Worm (Caenorhabditis elegans) whole organism, L2 larva: ENCODE data around the gene F14F3.4.
A peak's percentile ranks its signal among the peaks of the same experiment; 100 is the strongest.

Source experiments
- C34F6.9 ChIP-seq: fragments of 150-350 bp; optimal IDR thresholded peaks from 2 replicates; lab custom pipeline; 2014; ENCODE audit warnings: missing biosample characterization, missing genetic modification characterization
- R02D3.7 ChIP-seq: fragments of 150-350 bp; optimal IDR thresholded peaks from 2 replicates; lab custom pipeline; 2014; ENCODE audit warnings: missing biosample characterization, missing genetic modification characterization
- Y55F3AM.14 ChIP-seq: fragments of 200-800 bp; sonication (Bioruptor generic); optimal IDR thresholded peaks from 2 replicates; lab custom pipeline; 2018; ENCODE audit warnings: mild to moderate bottlenecking, missing genetic modification characterization, missing compliant biosample characterization
- aly-2 ChIP-seq: fragments of 150-350 bp; optimal IDR thresholded peaks from 2 replicates; lab custom pipeline; 2014; ENCODE audit warnings: missing biosample characterization, missing genetic modification characterization
- crh-2 ChIP-seq: sonication (generic microtip); optimal IDR thresholded peaks from 2 replicates; lab custom pipeline; 2017; ENCODE audit warnings: missing biosample characterization, missing genetic modification characterization
- dmd-4 ChIP-seq: sonication (generic microtip); optimal IDR thresholded peaks from 2 replicates; lab custom pipeline; 2017; ENCODE audit warnings: missing biosample characterization, missing genetic modification characterization
- fos-1 ChIP-seq: fragments of 150-350 bp; optimal IDR thresholded peaks from 2 replicates; lab custom pipeline; 2014; ENCODE audit warnings: missing biosample characterization, missing genetic modification characterization
- mdl-1 ChIP-seq, 2 experiments: fragments of 150-350 bp in 1 of 2; sonication (generic microtip) in 1 of 2; optimal IDR thresholded peaks; 2 replicates each; lab custom pipeline; 2017; ENCODE audit warnings: missing biosample characterization in 2 of 2, missing genetic modification characterization in 2 of 2
- nhr-11 ChIP-seq: fragments of 150-350 bp; optimal IDR thresholded peaks from 2 replicates; lab custom pipeline; 2014; ENCODE audit warnings: missing biosample characterization, missing genetic modification characterization
- nhr-12 ChIP-seq: fragments of 150-350 bp; optimal IDR thresholded peaks from 2 replicates; lab custom pipeline; 2014; ENCODE audit warnings: missing biosample characterization, missing genetic modification characterization
- nhr-21 ChIP-seq: fragments of 150-350 bp; optimal IDR thresholded peaks from 2 replicates; lab custom pipeline; 2014; ENCODE audit warnings: missing biosample characterization, missing genetic modification characterization
- peb-1 ChIP-seq: fragments of 150-350 bp; optimal IDR thresholded peaks from 2 replicates; lab custom pipeline; 2014; ENCODE audit warnings: missing biosample characterization, missing genetic modification characterization
- sma-3 ChIP-seq: sonication (generic microtip); optimal IDR thresholded peaks from 2 replicates; lab custom pipeline; 2016; ENCODE audit warnings: missing genetic modification reagents, missing genetic modification characterization, missing compliant biosample characterization
- unc-55 ChIP-seq: fragments of 150-350 bp; sonication (generic microtip); optimal IDR thresholded peaks from 3 replicates; lab custom pipeline; 2014; ENCODE audit warnings: missing biosample characterization, missing genetic modification reagents, missing genetic modification characterization
- unc-62 ChIP-seq: fragments of 150-350 bp; optimal IDR thresholded peaks from 2 replicates; lab custom pipeline; 2014; ENCODE audit warnings: missing biosample characterization, missing genetic modification reagents, missing genetic modification characterization
- ztf-1 ChIP-seq: fragments of 200-800 bp; sonication (Bioruptor generic); conservative IDR thresholded peaks from 2 replicates; pipeline ENCODE4 v1.3.6; 2022; ENCODE audit warnings: missing genetic modification characterization, missing compliant biosample characterization

The F14F3.4 gene

ce11 chrX:10476573-10476972, 44.6 kb downstream of the F14F3.4 start, which contains the start of gene C39B10.7:
Gene C39B10.7 (plus strand): TSS chrX:10476873.
- TF ChIP-seq C34F6.9 (tag; lab: Kevin White, UChicago) (no peak), R02D3.7 (tag; lab: Kevin White, UChicago) (no peak), Y55F3AM.14 (GFP tag; lab: Kevin White, UChicago) (no peak), peb-1 (no peak), ztf-1 (GFP tag; lab: Robert Waterston, UW) (no peak), aly-2 (tag; lab: Kevin White, UChicago) (no peak), nhr-12 (tag; lab: Kevin White, UChicago) (no peak), dmd-4 (tag; lab: Kevin White, UChicago) (no peak), unc-55 (GFP tag; lab: Kevin White, UChicago) (no peak), sma-3 (no peak), crh-2 (tag; lab: Kevin White, UChicago) (no peak), nhr-11 (no peak)

ce11 chrX:10474998-10475577, 46.1 kb downstream of the F14F3.4 start, which contains the start of gene elt-4:
Gene elt-4 (plus strand): TSS chrX:10475527.
- TF ChIP-seq fos-1 = peak; percentile 60
- TF ChIP-seq unc-62 = no peak
- no peak for TF ChIP-seq mdl-1 (tag; optimal IDR thresholded peaks at IDR 0.05; lab: Kevin White, UChicago)
- TF ChIP-seq C34F6.9 (tag; lab: Kevin White, UChicago) = no peak
- no peak for TF ChIP-seq nhr-21 (tag; lab: Kevin White, UChicago)
